Worm (Caenorhabditis elegans): ENCODE results near the gene C27H5.2.

- TF ChIP-seq bed-3 (GFP tag; optimal IDR thresholded peaks at IDR 0.05) (no peak), lin-13 (tag; optimal IDR thresholded peaks at IDR 0.05) (no peak), snpc-4 (tag; optimal IDR thresholded peaks at IDR 0.05) (no peak), nhr-28 (tag; optimal IDR thresholded peaks at IDR 0.05) (no peak), pha-4 (tag; optimal IDR thresholded peaks at IDR 0.05) (no peak), blmp-1 (tag; optimal IDR thresholded peaks at IDR 0.05) (no peak), unc-120 (tag; optimal IDR thresholded peaks at IDR 0.05; ENCODE audit: poor library complexity, severe bottlenecking) (no peak), elt-3 (tag; optimal IDR thresholded peaks at IDR 0.05) (no peak), ztf-11 (tag; optimal IDR thresholded peaks at IDR 0.05) (no peak), mab-5 (tag; optimal IDR thresholded peaks at IDR 0.05) (no peak), mls-2 (tag; optimal IDR thresholded peaks at IDR 0.05) (no peak), zip-8 (tag; optimal IDR thresholded peaks at IDR 0.05) (no peak)
These were observed at the start of gene C27H5.2 for ce11 chrII:7155392-7155791.
